Fruit fly (Drosophila melanogaster): ENCODE results near the gene Sk2.
A peak's percentile ranks its signal among the peaks of the same experiment; 100 is the strongest.

Sk2 gene

dm6 chr3L:3048647-3049046 is 1.8 kb downstream of the Sk2 start:
- TF ChIP-seq pan (optimal IDR thresholded peaks at IDR 0.05): no peak
- TF ChIP-seq sv (GFP tag; optimal IDR thresholded peaks at IDR 0.05): no peak
- TF ChIP-seq Sp1 (GFP tag; optimal IDR thresholded peaks at IDR 0.05): no peak

dm6 chr3L:3050185-3050584 is 3.3 kb downstream of the Sk2 start, which contains the start of gene CG32485:
CG32485 (plus strand) TSS chr3L:3050323.
- no peak for TF ChIP-seq dl (GFP tag; optimal IDR thresholded peaks at IDR 0.05; ENCODE audit: insufficient read depth in 1 of 2, partially characterized antibody in 2 of 2)
- no peak for TF ChIP-seq foxo (GFP tag; optimal IDR thresholded peaks at IDR 0.05)
- no peak for TF ChIP-seq Abd-B (GFP tag; optimal IDR thresholded peaks at IDR 0.05)
- TF ChIP-seq Mio (GFP tag; optimal IDR thresholded peaks at IDR 0.05): no peak
- no peak for TF ChIP-seq CG9705 (GFP tag; optimal IDR thresholded peaks at IDR 0.05)
- peak; percentile 54 for TF ChIP-seq jim (GFP tag; optimal IDR thresholded peaks at IDR 0.05)
- no peak for TF ChIP-seq Rel (GFP tag; optimal IDR thresholded peaks at IDR 0.05)
- peak; percentile 90 for TF ChIP-seq Rel (tag; optimal IDR thresholded peaks at IDR 0.05)

dm6 chr3L:3052110-3052871 is 5.4 kb downstream of the Sk2 start, which contains the start of gene CG1271:
CG1271 (plus strand) TSS chr3L:3052514.
- TF ChIP-seq jim (GFP tag; optimal IDR thresholded peaks at IDR 0.05) (no peak), pan (optimal IDR thresholded peaks at IDR 0.05) (no peak), Dfd (GFP tag; optimal IDR thresholded peaks at IDR 0.05) (no peak), Myc (optimal IDR thresholded peaks at IDR 0.05) (peak; percentile 98), Hnf4 (GFP tag; optimal IDR thresholded peaks at IDR 0.05) (no peak), foxo (GFP tag; optimal IDR thresholded peaks at IDR 0.05) (peak in 1 of 2 experiments; percentile 82), N (GFP tag; optimal IDR thresholded peaks at IDR 0.05) (no peak), Abd-B (GFP tag; optimal IDR thresholded peaks at IDR 0.05) (no peak), dl (GFP tag; optimal IDR thresholded peaks at IDR 0.05; ENCODE audit: insufficient read depth in 1 of 2, partially characterized antibody in 2 of 2) (no peak), OdsH (GFP tag; optimal IDR thresholded peaks at IDR 0.05) (peak; percentile 41), CG9705 (GFP tag; optimal IDR thresholded peaks at IDR 0.05) (peak; percentile 51), tai (GFP tag; optimal IDR thresholded peaks at IDR 0.05) (no peak), psq (GFP tag; optimal IDR thresholded peaks at IDR 0.05) (peak; percentile 39), rgr (GFP tag; optimal IDR thresholded peaks at IDR 0.05) (peak; percentile 59), sv (GFP tag; optimal IDR thresholded peaks at IDR 0.05) (peak; percentile 29), Dif (GFP tag; optimal IDR thresholded peaks at IDR 0.05; ENCODE audit: partially characterized antibody) (no peak), Hr78 (GFP tag; optimal IDR thresholded peaks at IDR 0.05) (no peak), CG32264 (GFP tag; optimal IDR thresholded peaks at IDR 0.05) (no peak), Sp1 (GFP tag; optimal IDR thresholded peaks at IDR 0.05) (peak; percentile 71), ey (GFP tag; optimal IDR thresholded peaks at IDR 0.05) (peak; percentile 65), brk (GFP tag; optimal IDR thresholded peaks at IDR 0.05) (no peak), lola (GFP tag; optimal IDR thresholded peaks at IDR 0.05) (no peak), Hr83 (GFP tag; optimal IDR thresholded peaks at IDR 0.05; ENCODE audit: poor library complexity, severe bottlenecking) (no peak), dsf (GFP tag; optimal IDR thresholded peaks at IDR 0.05; ENCODE audit: borderline replicate concordance) (no peak), h (GFP tag; optimal IDR thresholded peaks at IDR 0.05) (peak; percentile 85), HLH106 (tag; optimal IDR thresholded peaks at IDR 0.05) (peak; percentile 73), dmrt93B (GFP tag; optimal IDR thresholded peaks at IDR 0.05) (no peak), woc (GFP tag; optimal IDR thresholded peaks at IDR 0.05) (peak; percentile 82), Jra (GFP tag; optimal IDR thresholded peaks at IDR 0.05) (peak; percentile 30), Vsx2 (GFP tag; optimal IDR thresholded peaks at IDR 0.05; ENCODE audit: partially characterized antibody) (no peak), usp (GFP tag; optimal IDR thresholded peaks at IDR 0.05) (no peak), fru (GFP tag; optimal IDR thresholded peaks at IDR 0.05) (no peak), Mio (GFP tag; optimal IDR thresholded peaks at IDR 0.05) (no peak), Rel (GFP tag; optimal IDR thresholded peaks at IDR 0.05) (no peak), Rel (tag; optimal IDR thresholded peaks at IDR 0.05) (peak; percentile 61), CrebA (GFP tag; optimal IDR thresholded peaks at IDR 0.05; ENCODE audit: borderline replicate concordance) (no peak), GATAd (GFP tag; optimal IDR thresholded peaks at IDR 0.05) (peak; percentile 84), sage (GFP tag; optimal IDR thresholded peaks at IDR 0.05) (no peak), br (GFP tag; optimal IDR thresholded peaks at IDR 0.05) (peak; percentile 67)
